Worm (Caenorhabditis elegans): ENCODE results near the gene Y71H2AM.25.
"Not testable (repeated sequence)": the region's sequence is repeated elsewhere in the genome, so short reads cannot be mapped to it uniquely, and the experiment has no call there.

The Y71H2AM.25 gene

DNA sequence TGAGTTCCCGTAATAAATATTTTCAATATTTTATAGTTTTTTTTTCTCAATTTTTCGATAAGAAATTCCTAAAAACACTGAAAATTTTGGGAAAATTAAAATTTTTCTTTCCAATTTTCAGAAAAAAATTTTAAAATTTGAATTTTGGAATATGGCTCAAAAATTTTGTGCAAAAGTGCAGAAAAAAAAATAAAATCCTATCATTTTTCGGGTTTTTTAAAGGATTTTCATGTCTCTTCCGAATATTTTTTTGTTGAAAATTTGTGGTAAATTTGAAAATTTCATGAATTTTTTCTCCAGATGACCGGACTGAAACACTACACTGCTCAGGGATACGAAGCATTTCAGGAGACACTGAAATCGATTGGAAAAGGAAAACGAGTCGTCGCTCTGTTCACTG, 32.1 kb downstream of the Y71H2AM.25 start, which contains the start of gene txdc-17:
Gene txdc-17 (plus strand): TSS at position 301 of the 400 bp plus-strand sequence.
- no peak for TF ChIP-seq mab-5 (tag; optimal IDR thresholded peaks at IDR 0.05)

DNA sequence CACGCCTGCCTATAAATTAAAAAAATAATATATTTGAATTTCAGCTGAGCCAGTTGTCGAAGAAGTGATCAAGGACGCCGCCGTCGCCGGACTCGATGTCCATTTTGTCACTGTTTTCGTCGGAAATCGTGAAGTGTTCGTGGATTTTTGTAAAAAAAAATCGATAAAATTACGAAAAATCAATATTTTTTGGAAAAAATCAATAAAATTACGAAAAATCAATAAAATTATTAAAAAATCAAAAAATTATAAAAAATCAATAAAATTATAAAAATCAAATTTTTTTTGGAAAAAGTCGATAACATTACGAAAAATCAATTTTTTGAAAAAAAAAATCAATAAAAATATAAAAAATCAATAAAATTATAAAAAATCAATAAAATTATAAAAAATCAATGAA, 32.7 kb downstream of the Y71H2AM.25 start:
- TF ChIP-seq ceh-82 (tag; optimal IDR thresholded peaks at IDR 0.05) (no peak), ztf-4 (tag; optimal IDR thresholded peaks at IDR 0.05) (no peak), C34F6.9 (tag; optimal IDR thresholded peaks at IDR 0.05) (no peak), lin-39 (tag; optimal IDR thresholded peaks at IDR 0.05) (no peak), ceh-16 (tag; optimal IDR thresholded peaks at IDR 0.05) (no peak), nhr-23 (tag; optimal IDR thresholded peaks at IDR 0.05) (no peak), elt-1 (tag; optimal IDR thresholded peaks at IDR 0.05) (no peak), crh-2 (tag; optimal IDR thresholded peaks at IDR 0.05) (no peak), nhr-237 (tag; optimal IDR thresholded peaks at IDR 0.05) (no peak), peb-1 (tag; optimal IDR thresholded peaks at IDR 0.05) (no peak), nhr-11 (tag; optimal IDR thresholded peaks at IDR 0.05) (no peak), blmp-1 (tag; optimal IDR thresholded peaks at IDR 0.05; ENCODE audit: insufficient read depth) (no peak), gmeb-1 (tag; optimal IDR thresholded peaks at IDR 0.05) (no peak), aly-2 (tag; optimal IDR thresholded peaks at IDR 0.05) (no peak), sma-3 (GFP tag; optimal IDR thresholded peaks at IDR 0.05) (no peak), mdl-1 (tag; optimal IDR thresholded peaks at IDR 0.05) (no peak), unc-62 (GFP tag; optimal IDR thresholded peaks at IDR 0.05) (no peak), nhr-77 (tag; optimal IDR thresholded peaks at IDR 0.05) (no peak), lsy-2 (tag; optimal IDR thresholded peaks at IDR 0.05) (no peak)

DNA sequence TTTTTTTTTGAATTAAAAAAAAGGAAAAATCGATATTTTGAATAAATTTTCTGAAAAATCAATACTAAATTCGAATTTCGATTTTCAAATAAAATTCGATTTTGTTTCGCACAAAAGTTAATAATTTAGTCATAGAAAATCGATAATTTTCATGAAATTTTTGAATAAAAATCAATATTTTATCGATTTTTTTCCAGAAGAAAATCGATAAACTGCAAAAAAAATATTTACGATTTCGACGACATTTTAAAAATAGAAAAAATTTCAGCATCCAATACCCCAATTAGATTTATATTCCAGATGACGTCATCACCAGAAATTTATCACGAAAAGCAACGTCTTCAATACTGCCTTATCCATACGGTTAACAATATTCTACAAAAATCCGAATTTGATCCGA, 34.1 kb downstream of the Y71H2AM.25 start, which contains the start of gene josd-1:
Gene josd-1 (plus strand): TSS at position 301 of the 400 bp plus-strand sequence.
- TF ChIP-seq nhr-11 (tag; optimal IDR thresholded peaks at IDR 0.05) (no peak), nhr-12 (tag; optimal IDR thresholded peaks at IDR 0.05) (no peak)

DNA sequence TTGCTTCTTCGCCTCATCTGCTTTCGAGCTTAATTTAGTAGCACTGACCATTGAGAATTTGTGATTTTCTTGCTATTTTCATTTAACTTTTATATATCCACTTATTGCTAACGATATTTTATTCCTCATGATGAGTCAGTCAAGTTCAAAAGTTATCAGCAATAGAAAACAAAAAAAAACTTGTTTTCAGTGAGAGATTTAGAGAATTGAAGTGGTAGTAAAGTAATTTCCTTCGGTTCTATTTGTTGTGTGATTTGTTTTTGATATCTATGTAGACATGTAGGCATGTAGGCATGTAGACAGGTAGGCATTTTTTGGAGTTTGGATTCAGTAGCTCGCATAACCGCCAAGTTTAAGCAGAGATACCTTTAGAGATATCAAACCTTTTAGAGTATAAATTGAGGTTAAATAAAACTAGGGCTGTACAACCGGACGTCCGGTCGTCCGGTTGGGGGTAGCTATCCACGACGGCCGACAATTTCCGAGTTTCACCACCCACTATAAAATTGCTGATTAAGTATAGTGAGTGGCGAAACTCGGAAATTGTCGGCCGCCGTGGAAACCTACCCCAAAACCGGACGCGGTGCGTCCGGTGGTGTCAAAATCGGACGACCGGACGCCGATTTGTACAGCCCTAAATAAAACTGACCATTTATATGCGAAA, 38.7 kb downstream of the Y71H2AM.25 start, which contains the start of gene Y71H2AR.2:
Gene Y71H2AR.2 (minus strand): TSS at position 51 of the 664 bp plus-strand sequence.
- TF ChIP-seq dmd-4 (tag; optimal IDR thresholded peaks at IDR 0.05), result no peak
- TF ChIP-seq skn-1 (tag; optimal IDR thresholded peaks at IDR 0.05), result no peak
- TF ChIP-seq nhr-21 (tag; optimal IDR thresholded peaks at IDR 0.05), result no peak
- no peak for TF ChIP-seq ztf-4 (tag; optimal IDR thresholded peaks at IDR 0.05)
- TF ChIP-seq mdl-1 (tag; optimal IDR thresholded peaks at IDR 0.05), result no peak
- TF ChIP-seq aly-2 (tag; optimal IDR thresholded peaks at IDR 0.05), result no peak
- TF ChIP-seq lin-13 (GFP tag; optimal IDR thresholded peaks at IDR 0.05), result no peak
- no peak for TF ChIP-seq blmp-1 (tag; optimal IDR thresholded peaks at IDR 0.05; ENCODE audit: insufficient read depth)

DNA sequence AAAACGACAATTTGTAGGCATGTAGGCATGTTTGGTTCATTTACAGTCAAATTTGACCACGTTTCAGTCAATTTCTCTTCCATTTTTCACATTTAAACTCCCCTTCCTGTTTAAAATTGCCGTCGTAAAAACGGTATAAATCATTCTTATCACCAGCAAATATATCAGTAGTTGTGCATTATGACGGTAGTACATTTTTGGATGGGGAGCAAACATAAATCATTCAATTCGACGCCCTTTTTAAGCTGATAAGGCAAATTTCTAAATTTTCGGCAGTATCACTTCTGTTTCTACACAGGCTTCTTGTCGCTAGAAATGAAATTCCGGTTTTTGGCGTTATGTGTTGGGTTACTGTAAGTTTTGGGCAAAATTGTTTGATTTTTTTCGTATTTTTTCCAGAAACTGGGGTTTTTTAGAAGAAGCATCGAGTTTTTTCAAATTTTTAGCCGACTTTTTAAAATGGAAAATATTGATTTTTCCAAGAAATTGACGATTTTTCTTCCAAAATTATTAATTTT, 39.6 kb downstream of the Y71H2AM.25 start, which contains the start of gene H34I24.2:
Gene H34I24.2 (plus strand): TSS at position 189 of the 518 bp plus-strand sequence.
- peak; percentile 20 for TF ChIP-seq fos-1 (tag; optimal IDR thresholded peaks at IDR 0.05)
- TF ChIP-seq lsy-2 (tag; optimal IDR thresholded peaks at IDR 0.05), result no peak

DNA sequence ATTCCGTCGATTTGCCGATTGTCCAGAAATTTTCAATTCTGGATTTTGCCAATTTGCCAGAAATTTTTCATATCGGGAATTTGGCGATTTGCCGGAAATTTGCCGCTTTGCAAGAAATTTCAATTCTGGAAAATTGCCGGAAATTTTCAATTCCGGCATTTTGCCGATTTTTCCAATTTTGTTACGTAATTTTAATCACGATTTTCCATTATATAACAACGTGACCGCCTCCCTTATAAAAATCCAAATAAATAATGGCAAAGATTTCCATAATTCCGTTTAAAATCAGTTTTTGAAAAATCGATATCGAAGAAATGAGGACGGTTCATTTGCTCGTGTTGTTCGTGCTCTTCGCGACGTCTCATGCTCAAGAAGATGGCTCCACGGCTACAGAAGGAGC, 44.5 kb downstream of the Y71H2AM.25 start, which contains the start of gene H34I24.1:
Gene H34I24.1 (plus strand): TSS at position 301 of the 400 bp plus-strand sequence.
- not testable (repeated sequence) for TF ChIP-seq mbf-1 (tag; optimal IDR thresholded peaks at IDR 0.05); egl-27 (tag; optimal IDR thresholded peaks at IDR 0.05); unc-62 (GFP tag; optimal IDR thresholded peaks at IDR 0.05)

All from whole organism, L2 larva.